Worm (Caenorhabditis elegans): Measurements from ENCODE around the gene gars-1.

- no peak for TF ChIP-seq nhr-77 (tag; optimal IDR thresholded peaks at IDR 0.05)
- TF ChIP-seq ztf-11 (tag; optimal IDR thresholded peaks at IDR 0.05), result no peak
- TF ChIP-seq ztf-1 (GFP tag; conservative IDR thresholded peaks at IDR 0.05), result no peak
Observed at ce11 chrIII:5146749-5147148, 16.7 kb downstream of the gars-1 start.

Measured in whole organism, L2 larva.